Worm (Caenorhabditis elegans) whole organism, early embryonic: ENCODE measurements around the gene B0024.4.

Experiments used
- ama-1 ChIP-seq: fragments of 150-350 bp; optimal IDR thresholded peaks from 2 replicates; lab custom pipeline; 2014
- hmg-4 ChIP-seq: fragments of 200-800 bp; sonication (Bioruptor generic); optimal IDR thresholded peaks from 2 replicates; lab custom pipeline; 2018; ENCODE audit warnings: mild to moderate bottlenecking, missing genetic modification characterization, missing compliant biosample characterization
- sea-1 ChIP-seq: fragments of 200-800 bp; sonication (Bioruptor generic); conservative IDR thresholded peaks from 2 replicates; pipeline ENCODE4 v1.3.6; 2022; ENCODE audit warnings: missing genetic modification characterization, missing compliant biosample characterization
- tbx-37 ChIP-seq: fragments of 200-800 bp; sonication (Bioruptor generic); conservative IDR thresholded peaks from 2 replicates; pipeline ENCODE4 v1.3.6; 2022; ENCODE audit warnings: missing genetic modification reagents, missing genetic modification characterization, missing compliant biosample characterization

DNA sequence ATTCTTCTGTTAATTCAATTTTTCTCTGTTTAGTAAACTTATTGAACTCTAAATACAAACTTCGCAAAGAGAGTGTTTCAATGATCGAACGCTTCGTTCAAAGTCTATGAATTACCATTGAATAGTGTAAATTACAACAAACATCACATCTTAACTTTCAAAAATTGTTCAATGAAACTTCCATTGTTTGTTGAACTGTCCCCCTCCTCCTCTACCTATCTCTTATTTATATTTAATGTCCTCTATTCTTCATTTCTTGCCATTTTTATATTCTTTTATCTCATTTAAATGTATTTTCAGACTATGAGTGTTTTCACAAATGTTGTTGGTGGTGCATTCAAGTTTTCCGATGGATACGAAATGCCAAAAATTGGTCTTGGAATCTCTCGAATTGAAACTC, 42.0 kb downstream of the B0024.4 start, which contains the start of gene K07C5.2:
- TF ChIP-seq ama-1, result no peak
- no peak for TF ChIP-seq tbx-37 (GFP tag; lab: Robert Waterston, UW)
- TF ChIP-seq sea-1 (GFP tag; lab: Robert Waterston, UW), result no peak
- no peak for TF ChIP-seq hmg-4 (GFP tag; lab: Kevin White, UChicago)
